Fruit fly (Drosophila melanogaster): ENCODE data around the gene CG10713.

dm6 chr3L:13412200-13412885 is 22.7 kb downstream of the CG10713 start, which contains the start of the genes CG10222 and flr:
- TF ChIP-seq psq (optimal IDR thresholded peaks at IDR 0.05) = no peak
- no peak for TF ChIP-seq EcR (GFP tag; optimal IDR thresholded peaks at IDR 0.05)
- TF ChIP-seq usp (GFP tag; optimal IDR thresholded peaks at IDR 0.05) = no peak
- no peak for TF ChIP-seq CG8478 (optimal IDR thresholded peaks at IDR 0.05)
- no peak for TF ChIP-seq Dll (optimal IDR thresholded peaks at IDR 0.05)
- no peak for TF ChIP-seq pan (optimal IDR thresholded peaks at IDR 0.05)
